Fruit fly (Drosophila melanogaster): ENCODE measurements around the gene CG33178.

CG33178 gene

dm6 chrX:15077576-15078136 lies 5.0 kb upstream of the CG33178 start (continued):
- TF ChIP-seq Hr39 (GFP tag; optimal IDR thresholded peaks at IDR 0.05) = no peak
- TF ChIP-seq net (GFP tag; optimal IDR thresholded peaks at IDR 0.05) = no peak
- TF ChIP-seq Eip75B (GFP tag; optimal IDR thresholded peaks at IDR 0.05) = no peak
- no peak for TF ChIP-seq pdm3 (GFP tag; optimal IDR thresholded peaks at IDR 0.05)
- TF ChIP-seq CG6854 (GFP tag; optimal IDR thresholded peaks at IDR 0.05) = peak; percentile 20
- peak; percentile 13 for TF ChIP-seq CG6808 (GFP tag; optimal IDR thresholded peaks at IDR 0.05)
- no peak for TF ChIP-seq CG11902 (GFP tag; optimal IDR thresholded peaks at IDR 0.05)

dm6 chrX:15078394-15078793 lies 4.2 kb upstream of the CG33178 start:
- no peak for TF ChIP-seq achi (GFP tag; optimal IDR thresholded peaks at IDR 0.05)
- TF ChIP-seq acj6 (GFP tag; optimal IDR thresholded peaks at IDR 0.05) = no peak
- peak; percentile 47 for TF ChIP-seq CG9139 (GFP tag; optimal IDR thresholded peaks at IDR 0.05)
- no peak for TF ChIP-seq OdsH (GFP tag; optimal IDR thresholded peaks at IDR 0.05)
- TF ChIP-seq CG31627 (GFP tag; optimal IDR thresholded peaks at IDR 0.05) = no peak
- TF ChIP-seq eg (GFP tag; IDR thresholded peaks at IDR 0.05) = no peak
- TF ChIP-seq spab (GFP tag; optimal IDR thresholded peaks at IDR 0.05) = no peak
- TF ChIP-seq Hr4 (GFP tag; optimal IDR thresholded peaks at IDR 0.05) = no peak
- TF ChIP-seq CG11902 (GFP tag; optimal IDR thresholded peaks at IDR 0.05) = no peak
- no peak for TF ChIP-seq svp (GFP tag)
- TF ChIP-seq CG6808 (GFP tag; optimal IDR thresholded peaks at IDR 0.05) = peak; percentile 36
- no peak for TF ChIP-seq Lpt (GFP tag; optimal IDR thresholded peaks at IDR 0.05)
- no peak for TF ChIP-seq CG8119 (GFP tag; IDR thresholded peaks at IDR 0.05)
- TF ChIP-seq Ets21C (GFP tag; optimal IDR thresholded peaks at IDR 0.05) = no peak
- TF ChIP-seq fkh (GFP tag; optimal IDR thresholded peaks at IDR 0.05) = peak; percentile 86
- peak; percentile 22 for TF ChIP-seq CG1621 (tag; optimal IDR thresholded peaks at IDR 0.05)
- TF ChIP-seq pdm3 (GFP tag; optimal IDR thresholded peaks at IDR 0.05) = no peak
- peak; percentile 5 for TF ChIP-seq CG8632 (GFP tag; optimal IDR thresholded peaks at IDR 0.05)
- peak; percentile 32 for TF ChIP-seq CG10669 (GFP tag; optimal IDR thresholded peaks at IDR 0.05)
- no peak for TF ChIP-seq Eip93F (GFP tag; optimal IDR thresholded peaks at IDR 0.05)
- no peak for TF ChIP-seq Eip75B (GFP tag; optimal IDR thresholded peaks at IDR 0.05)
- no peak for TF ChIP-seq CG3919 (GFP tag; optimal IDR thresholded peaks at IDR 0.05)
- TF ChIP-seq CG15336 (GFP tag; IDR thresholded peaks at IDR 0.05) = no peak; the same call in 1 of the 2 replicates
- TF ChIP-seq CG16779 (tag; optimal IDR thresholded peaks at IDR 0.05) = no peak
- TF ChIP-seq ss (GFP tag; optimal IDR thresholded peaks at IDR 0.05) = peak in 1 of 2 experiments; percentile 51
- no peak for TF ChIP-seq CG10631 (GFP tag; optimal IDR thresholded peaks at IDR 0.05)
- no peak for TF ChIP-seq Blimp-1 (GFP tag; optimal IDR thresholded peaks at IDR 0.05)
- TF ChIP-seq Sox14 (GFP tag; optimal IDR thresholded peaks at IDR 0.05) = no peak
- TF ChIP-seq salr (GFP tag; optimal IDR thresholded peaks at IDR 0.05) = peak in 1 of 2 experiments; percentile 17
- TF ChIP-seq vri (GFP tag; optimal IDR thresholded peaks at IDR 0.05) = no peak
- peak; percentile 71 for TF ChIP-seq Eip78C (GFP tag)
- no peak for TF ChIP-seq CG34406 (GFP tag; optimal IDR thresholded peaks at IDR 0.05)
- TF ChIP-seq fd85E (GFP tag; optimal IDR thresholded peaks at IDR 0.05) = no peak
- no peak for TF ChIP-seq CG6792 (GFP tag; optimal IDR thresholded peaks at IDR 0.05)

dm6 chrX:15079163-15079809 lies 3.3 kb upstream of the CG33178 start:
- no peak for TF ChIP-seq fd59A (GFP tag; optimal IDR thresholded peaks at IDR 0.05)
- TF ChIP-seq Hr4 (GFP tag; optimal IDR thresholded peaks at IDR 0.05) = no peak
- TF ChIP-seq fd85E (GFP tag; optimal IDR thresholded peaks at IDR 0.05) = no peak
- no peak for TF ChIP-seq CG1621 (tag; optimal IDR thresholded peaks at IDR 0.05)
- TF ChIP-seq Smox (GFP tag; optimal IDR thresholded peaks at IDR 0.05) = no peak
- peak; percentile 5 for TF ChIP-seq Lpt (GFP tag; optimal IDR thresholded peaks at IDR 0.05)
- no peak for TF ChIP-seq Sox15 (GFP tag; optimal IDR thresholded peaks at IDR 0.05)
- peak; percentile 32 for TF ChIP-seq spab (GFP tag; optimal IDR thresholded peaks at IDR 0.05)
- no peak for TF ChIP-seq cyc (GFP tag; optimal IDR thresholded peaks at IDR 0.05)
- TF ChIP-seq CG8119 (GFP tag; IDR thresholded peaks at IDR 0.05) = peak; percentile 37; the same call in 1 of the 3 replicates
- no peak for TF ChIP-seq topi (GFP tag; optimal IDR thresholded peaks at IDR 0.05)
- peak; percentile 23 for TF ChIP-seq Ets96B (tag; optimal IDR thresholded peaks at IDR 0.05)
- TF ChIP-seq net (GFP tag; optimal IDR thresholded peaks at IDR 0.05) = peak; percentile 25
- no peak for TF ChIP-seq CG8632 (GFP tag; optimal IDR thresholded peaks at IDR 0.05)
- TF ChIP-seq CG6163 (GFP tag; IDR thresholded peaks at IDR 0.05) = peak; percentile 48; the same call in 2 of the 3 replicates
- TF ChIP-seq CG16779 (tag; optimal IDR thresholded peaks at IDR 0.05) = peak; percentile 41
- TF ChIP-seq CG10669 (GFP tag; optimal IDR thresholded peaks at IDR 0.05) = peak; percentile 9
- TF ChIP-seq fkh (GFP tag; optimal IDR thresholded peaks at IDR 0.05) = no peak
- TF ChIP-seq CG3919 (GFP tag; optimal IDR thresholded peaks at IDR 0.05) = peak; percentile 10
- TF ChIP-seq CG34406 (GFP tag; optimal IDR thresholded peaks at IDR 0.05) = no peak
- no peak for TF ChIP-seq Hr39 (GFP tag; optimal IDR thresholded peaks at IDR 0.05)
- TF ChIP-seq CG15336 (GFP tag; IDR thresholded peaks at IDR 0.05) = no peak
- peak; percentile 46 for TF ChIP-seq CG6808 (GFP tag; optimal IDR thresholded peaks at IDR 0.05)
- TF ChIP-seq CG11294 (GFP tag; IDR thresholded peaks at IDR 0.05) = no peak
- TF ChIP-seq eg (GFP tag; IDR thresholded peaks at IDR 0.05) = no peak
